Fruit fly (Drosophila melanogaster) whole organism: ENCODE data around the gene CG33271.

ENCODE experiments used
- CG8478 ChIP-seq: fragments of >200 bp; optimal IDR thresholded peaks from 2 replicates; lab custom pipeline; 2018; ENCODE audit warnings: inconsistent platforms
- Dll ChIP-seq: fragments of >200 bp; optimal IDR thresholded peaks from 2 replicates; lab custom pipeline; 2017
- EcR ChIP-seq, 2 experiments: fragments of >200 bp; optimal IDR thresholded peaks; 2 replicates each; lab custom pipeline; 2017; ENCODE audit warnings: missing biosample characterization in 2 of 2, missing genetic modification characterization in 2 of 2, missing genetic modification reagents in 2 of 2
- pan ChIP-seq: fragments of >200 bp; optimal IDR thresholded peaks from 2 replicates; lab custom pipeline; 2017
- psq ChIP-seq: fragments of >200 bp; optimal IDR thresholded peaks from 2 replicates; lab custom pipeline; 2017
- usp ChIP-seq: fragments of >200 bp; optimal IDR thresholded peaks from 2 replicates; lab custom pipeline; 2017; ENCODE audit warnings: missing biosample characterization, missing genetic modification characterization, mixed read lengths

DNA sequence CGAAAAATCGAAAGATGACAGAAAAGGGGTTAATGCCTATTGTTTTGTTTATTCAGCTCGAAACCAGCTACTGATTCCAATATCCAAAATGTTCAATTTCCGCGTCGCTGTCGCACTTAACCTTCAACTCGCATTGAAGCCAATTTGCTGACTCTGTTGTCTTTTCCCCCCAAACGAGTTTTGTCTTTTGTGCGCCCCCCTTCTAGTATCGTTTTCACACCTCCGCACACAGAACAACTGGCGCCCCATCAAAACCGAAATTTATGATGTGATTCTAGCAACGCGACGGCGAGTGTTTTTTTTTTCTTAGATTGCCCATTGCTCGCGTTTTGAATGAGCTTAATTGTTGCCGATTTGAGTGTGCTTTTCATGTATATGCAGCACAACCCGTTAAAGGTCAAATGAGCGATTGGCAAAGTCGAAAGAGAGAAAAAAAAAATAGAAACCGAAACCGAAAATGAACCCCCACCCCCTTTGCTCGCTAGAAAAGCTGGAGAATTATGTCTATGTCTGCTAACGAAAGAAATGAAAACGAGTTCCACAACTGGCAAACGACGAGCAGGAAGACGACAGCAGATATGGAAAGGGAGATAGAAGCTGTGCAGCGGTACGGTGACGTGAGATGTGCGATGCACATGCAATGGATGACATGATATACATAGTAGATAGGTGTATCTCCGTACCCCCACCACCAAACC lies 26.8 kb downstream of the CG33271 start:
- TF ChIP-seq psq (lab: Kevin White, UChicago): no peak
- no peak for TF ChIP-seq usp (GFP tag; lab: Kevin White, UChicago)
- no peak for TF ChIP-seq pan (lab: Kevin White, UChicago)
- no peak for TF ChIP-seq CG8478 (lab: Kevin White, UChicago)
- TF ChIP-seq EcR (GFP tag; optimal IDR thresholded peaks at IDR 0.05; lab: Kevin White, UChicago): no peak
- no peak for TF ChIP-seq Dll (lab: Kevin White, UChicago)
